Fruit fly (Drosophila melanogaster): ENCODE data around the gene CG13362.

The CG13362 gene

DNA sequence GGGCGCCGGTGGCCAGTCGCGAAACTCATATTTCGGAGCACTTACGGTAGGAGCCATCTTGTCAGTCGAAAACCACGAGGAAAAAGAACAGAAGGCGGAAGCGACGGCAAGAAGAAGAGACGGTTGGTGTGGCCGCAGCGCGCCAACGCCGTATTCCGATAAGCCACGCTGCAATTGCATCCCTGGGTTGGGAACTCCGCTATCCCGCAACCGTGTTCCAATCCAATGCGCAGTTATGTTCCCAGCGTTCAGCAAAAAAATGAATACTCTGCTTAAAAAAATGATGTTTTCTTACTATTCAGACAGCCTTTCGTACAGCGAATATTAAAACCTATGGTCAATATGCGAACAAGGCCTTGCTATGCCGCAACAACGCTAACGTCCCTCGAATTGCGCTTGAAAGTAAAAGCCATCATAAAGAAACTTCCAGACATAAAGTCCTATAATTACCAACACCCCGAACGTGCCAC is 14.0 kb upstream of the CG13362 start, which contains the start of gene RpL22 (continued):
- TF ChIP-seq lov (optimal IDR thresholded peaks at IDR 0.05) (no peak), lov (GFP tag; IDR thresholded peaks at IDR 0.05) (peak; percentile 93), CG10543 (GFP tag; optimal IDR thresholded peaks at IDR 0.05) (peak; percentile 85), CG1647 (GFP tag; optimal IDR thresholded peaks at IDR 0.05) (peak; percentile 70), mam (GFP tag; optimal IDR thresholded peaks at IDR 0.05) (peak; percentile 73), fd102C (GFP tag; optimal IDR thresholded peaks at IDR 0.05) (peak; percentile 82), CG8089 (GFP tag; optimal IDR thresholded peaks at IDR 0.05) (peak; percentile 93), CG15269 (tag; optimal IDR thresholded peaks at IDR 0.05) (peak; percentile 71), CG11560 (tag; IDR thresholded peaks at IDR 0.05) (peak; percentile 82), onecut (GFP tag; IDR thresholded peaks at IDR 0.05) (peak; percentile 91), CG12659 (GFP tag; optimal IDR thresholded peaks at IDR 0.05) (peak; percentile 96), zf30C (GFP tag; optimal IDR thresholded peaks at IDR 0.05) (peak; percentile 45), insv (GFP tag; optimal IDR thresholded peaks at IDR 0.05) (peak in 1 of 2 experiments; percentile 80), stc (GFP tag; IDR thresholded peaks at IDR 0.05) (peak; percentile 86), pb (GFP tag; optimal IDR thresholded peaks at IDR 0.05) (peak; percentile 92), YL-1 (GFP tag; optimal IDR thresholded peaks at IDR 0.05) (peak; percentile 96), inv (GFP tag; IDR thresholded peaks at IDR 0.05; ENCODE audit: partially characterized antibody) (no peak; the same call in 1 of the 2 replicates), esg (GFP tag; conservative IDR thresholded peaks at IDR 0.05) (peak; percentile 19; the same call in 1 of the 2 replicates), gfzf (GFP tag; optimal IDR thresholded peaks at IDR 0.05) (peak; percentile 100), Drgx (GFP tag; IDR thresholded peaks at IDR 0.05) (peak; percentile 63), CG18476 (GFP tag; optimal IDR thresholded peaks at IDR 0.05) (peak; percentile 63), maf-S (GFP tag; optimal IDR thresholded peaks at IDR 0.05) (peak; percentile 89), CG7745 (tag; optimal IDR thresholded peaks at IDR 0.05) (no peak), Ptx1 (GFP tag; IDR thresholded peaks at IDR 0.05) (peak; percentile 80), CG12744 (GFP tag; optimal IDR thresholded peaks at IDR 0.05) (peak; percentile 84), HLHmδ (GFP tag; optimal IDR thresholded peaks at IDR 0.05) (peak; percentile 98), CG14014 (GFP tag; IDR thresholded peaks at IDR 0.05) (peak; percentile 86), CG31365 (tag; optimal IDR thresholded peaks at IDR 0.05) (peak; percentile 83), rib (GFP tag; IDR thresholded peaks at IDR 0.05) (peak; percentile 85), Abd-B (GFP tag; optimal IDR thresholded peaks at IDR 0.05) (peak; percentile 72), wek (GFP tag; optimal IDR thresholded peaks at IDR 0.05) (peak; percentile 83), fd64A (GFP tag; optimal IDR thresholded peaks at IDR 0.05) (peak; percentile 79), Oaz (GFP tag; IDR thresholded peaks at IDR 0.05) (peak; percentile 62), row (GFP tag; IDR thresholded peaks at IDR 0.05) (peak; percentile 51; the same call in 2 of the 3 replicates), CG31388 (GFP tag; optimal IDR thresholded peaks at IDR 0.05) (peak; percentile 38), CG4820 (GFP tag; optimal IDR thresholded peaks at IDR 0.05) (peak; percentile 72), Ravus (GFP tag; IDR thresholded peaks at IDR 0.05) (peak; percentile 21; the same call in 1 of the 2 replicates), CG1602 (GFP tag; optimal IDR thresholded peaks at IDR 0.05) (peak; percentile 44), Ssrp (tag; optimal IDR thresholded peaks at IDR 0.05) (peak; percentile 36), Dll (GFP tag; IDR thresholded peaks at IDR 0.05; ENCODE audit: partially characterized antibody) (0 out of 4 replicates have a peak, but pooled peaks have one; percentile 20), Spps (tag; optimal IDR thresholded peaks at IDR 0.05) (peak; percentile 50), CG10654 (GFP tag; optimal IDR thresholded peaks at IDR 0.05) (peak; percentile 84), CG14441 (GFP tag; IDR thresholded peaks at IDR 0.05) (peak; percentile 75), NC2α (GFP tag; optimal IDR thresholded peaks at IDR 0.05) (peak; percentile 86), E2f2 (GFP tag; IDR thresholded peaks at IDR 0.05) (peak; percentile 73), hkb (optimal IDR thresholded peaks at IDR 0.05) (no peak), hkb (GFP tag; IDR thresholded peaks at IDR 0.05) (peak; percentile 87), ken (GFP tag; IDR thresholded peaks at IDR 0.05) (peak; percentile 88), CG33557 (GFP tag; optimal IDR thresholded peaks at IDR 0.05) (peak; percentile 67), fd3F (GFP tag; optimal IDR thresholded peaks at IDR 0.05) (peak; percentile 69), bbx (GFP tag; IDR thresholded peaks at IDR 0.05; ENCODE audit: partially characterized antibody) (0 out of 2 replicates have a peak, but pooled peaks have one; percentile 9)
